Worm (Caenorhabditis elegans): ENCODE data around the gene Y80D4G.2.

DNA sequence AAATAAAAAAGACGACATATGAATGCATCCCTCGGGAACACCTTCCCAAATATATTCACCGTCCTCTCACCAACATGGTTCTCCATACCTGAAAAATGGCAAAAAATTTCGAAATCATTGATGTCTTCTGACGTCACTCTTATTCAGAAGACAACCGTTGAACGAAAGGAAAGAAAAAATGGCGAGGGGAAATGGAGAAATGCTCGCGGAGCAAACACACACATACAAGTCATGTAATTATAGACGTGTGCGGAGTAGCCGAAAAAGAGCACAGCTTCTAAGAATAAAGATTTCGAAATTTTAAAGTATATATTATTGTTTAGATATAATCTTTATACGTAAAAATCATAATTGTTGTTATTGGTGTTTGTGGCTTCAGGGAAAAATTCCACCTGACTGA lies 15.1 kb downstream of the Y80D4G.2 start, which contains the start of gene mfsd-6:
- no peak for TF ChIP-seq unc-39 (tag; optimal IDR thresholded peaks at IDR 0.05)
- no peak for TF ChIP-seq nhr-76 (tag; optimal IDR thresholded peaks at IDR 0.05)
- TF ChIP-seq R02D3.7 (tag; optimal IDR thresholded peaks at IDR 0.05) = no peak
- TF ChIP-seq nhr-67 (tag; optimal IDR thresholded peaks at IDR 0.05) = no peak
- TF ChIP-seq nhr-77 (tag; optimal IDR thresholded peaks at IDR 0.05) = no peak
- no peak for TF ChIP-seq fkh-10 (GFP tag; optimal IDR thresholded peaks at IDR 0.05)
- no peak for TF ChIP-seq nhr-11 (tag; optimal IDR thresholded peaks at IDR 0.05)
- TF ChIP-seq ama-1 (optimal IDR thresholded peaks at IDR 0.05) = no peak
